Fruit fly (Drosophila melanogaster): ENCODE results near the gene Tsp26A.

Gene Tsp26A

dm6 chr2L:6045972-6046718 lies 46.1 kb downstream of the Tsp26A start, which contains the start of gene Pfas (continued):
- TF ChIP-seq CG30403 (GFP tag; optimal IDR thresholded peaks at IDR 0.05) = peak; percentile 66
- no peak for TF ChIP-seq CG7963 (GFP tag; IDR thresholded peaks at IDR 0.05; ENCODE audit: partially characterized antibody)
- TF ChIP-seq Dp (GFP tag; optimal IDR thresholded peaks at IDR 0.05) = peak; percentile 81
- TF ChIP-seq CG15073 (GFP tag; optimal IDR thresholded peaks at IDR 0.05) = no peak
- no peak for TF ChIP-seq Spps (tag; optimal IDR thresholded peaks at IDR 0.05)
- TF ChIP-seq CG1832 (GFP tag; optimal IDR thresholded peaks at IDR 0.05) = no peak
- peak; percentile 70 for TF ChIP-seq CG12659 (GFP tag; optimal IDR thresholded peaks at IDR 0.05)
- TF ChIP-seq Hr39 (optimal IDR thresholded peaks at IDR 0.05) = no peak
- no peak for TF ChIP-seq Sry-β (GFP tag; optimal IDR thresholded peaks at IDR 0.05)
- TF ChIP-seq CG30020 (tag; optimal IDR thresholded peaks at IDR 0.05) = no peak
- peak; percentile 46 for TF ChIP-seq ERR (GFP tag; optimal IDR thresholded peaks at IDR 0.05)
- TF ChIP-seq Dek (tag; optimal IDR thresholded peaks at IDR 0.05) = peak; percentile 73
- peak; percentile 34 for TF ChIP-seq Sry-δ (GFP tag; optimal IDR thresholded peaks at IDR 0.05)
- TF ChIP-seq CG17186 (GFP tag; optimal IDR thresholded peaks at IDR 0.05) = no peak
- no peak for TF ChIP-seq Tbp (GFP tag; optimal IDR thresholded peaks at IDR 0.05)
- TF ChIP-seq sima (GFP tag; optimal IDR thresholded peaks at IDR 0.05) = peak; percentile 3
- TF ChIP-seq H15 (GFP tag; IDR thresholded peaks at IDR 0.05) = no peak
- TF ChIP-seq Lim3 (GFP tag; IDR thresholded peaks at IDR 0.05) = no peak
- no peak for TF ChIP-seq HLHmδ (GFP tag; optimal IDR thresholded peaks at IDR 0.05)
- no peak for TF ChIP-seq CG6272 (GFP tag; IDR thresholded peaks at IDR 0.05)
- no peak for TF ChIP-seq CG16863 (GFP tag; optimal IDR thresholded peaks at IDR 0.05)
- TF ChIP-seq CG32767 (GFP tag; IDR thresholded peaks at IDR 0.05) = no peak
- peak; percentile 18 for TF ChIP-seq ash1 (GFP tag; optimal IDR thresholded peaks at IDR 0.05)
- TF ChIP-seq pum (GFP tag; optimal IDR thresholded peaks at IDR 0.05) = no peak
- TF ChIP-seq CG3065 (GFP tag; optimal IDR thresholded peaks at IDR 0.05) = no peak
- peak; percentile 44 for TF ChIP-seq shn (GFP tag; optimal IDR thresholded peaks at IDR 0.05)
- TF ChIP-seq gce (GFP tag; IDR thresholded peaks at IDR 0.05) = 0 out of 3 replicates have a peak, but pooled peaks have one; percentile 30
- peak in 1 of 2 experiments; percentile 45 for TF ChIP-seq bsh (GFP tag; optimal IDR thresholded peaks at IDR 0.05)
- TF ChIP-seq lbe (GFP tag; optimal IDR thresholded peaks at IDR 0.05) = peak; percentile 35
- TF ChIP-seq Dbx (GFP tag; IDR thresholded peaks at IDR 0.05) = 0 out of 3 replicates have a peak, but pooled peaks have one; percentile 5
- no peak for TF ChIP-seq CG8478 (optimal IDR thresholded peaks at IDR 0.05)
- no peak for TF ChIP-seq CG6689 (GFP tag; IDR thresholded peaks at IDR 0.05)
- peak in 1 of 2 experiments; percentile 11 for TF ChIP-seq Hr51 (GFP tag; optimal IDR thresholded peaks at IDR 0.05)
- no peak for TF ChIP-seq Nf-YB (GFP tag; optimal IDR thresholded peaks at IDR 0.05)
- peak; percentile 40 for TF ChIP-seq bcd (GFP tag; optimal IDR thresholded peaks at IDR 0.05)
- peak; percentile 20 for TF ChIP-seq ATbp (GFP tag; optimal IDR thresholded peaks at IDR 0.05)
- peak; percentile 15 for TF ChIP-seq oc (tag; optimal IDR thresholded peaks at IDR 0.05)
- TF ChIP-seq CG1647 (GFP tag; optimal IDR thresholded peaks at IDR 0.05) = peak; percentile 61
- TF ChIP-seq CG11504 (tag; optimal IDR thresholded peaks at IDR 0.05) = no peak
- TF ChIP-seq lab (GFP tag; optimal IDR thresholded peaks at IDR 0.05) = peak; percentile 83
- TF ChIP-seq pb (GFP tag; optimal IDR thresholded peaks at IDR 0.05) = peak; percentile 38
- TF ChIP-seq tgo (GFP tag; IDR thresholded peaks at IDR 0.05) = no peak; the same call in 2 of the 3 replicates
- peak; percentile 38 for TF ChIP-seq CG2712 (tag; optimal IDR thresholded peaks at IDR 0.05)
- no peak for TF ChIP-seq pros (GFP tag; optimal IDR thresholded peaks at IDR 0.05)
- TF ChIP-seq CG18619 (GFP tag; optimal IDR thresholded peaks at IDR 0.05) = peak; percentile 38
- TF ChIP-seq CG12942 (GFP tag; optimal IDR thresholded peaks at IDR 0.05) = peak; percentile 36
- peak; percentile 12 for TF ChIP-seq NC2β (GFP tag; optimal IDR thresholded peaks at IDR 0.05)
- TF ChIP-seq CG17829 (tag; optimal IDR thresholded peaks at IDR 0.05) = peak; percentile 19
- TF ChIP-seq CG7786 (GFP tag; optimal IDR thresholded peaks at IDR 0.05) = peak; percentile 56
- TF ChIP-seq CG9215 (GFP tag; IDR thresholded peaks at IDR 0.05) = peak; percentile 23; the same call in 1 of the 2 replicates
